Fruit fly (Drosophila melanogaster) whole organism, embryonic: ENCODE results near the gene CG7556.

Source experiments
- Aef1 ChIP-seq: fragments of 200-800 bp; sonication (Bioruptor generic); IDR thresholded peaks from 3 replicates; pipeline ENCODE4 v1.3.6; 2022; ENCODE audit warnings: missing biosample characterization, missing genetic modification characterization
- Atf-2 ChIP-seq: fragments of 200-800 bp; sonication (Bioruptor generic); optimal IDR thresholded peaks from 2 replicates; lab custom pipeline; 2016; ENCODE audit warnings: missing biosample characterization, missing genetic modification characterization
- CG11560 ChIP-seq: fragments of 200-800 bp; sonication (Bioruptor generic); IDR thresholded peaks from 3 replicates; pipeline ENCODE4 v1.3.6; 2022; ENCODE audit warnings: missing biosample characterization, missing genetic modification characterization
- CG12219 ChIP-seq: fragments of 200-800 bp; sonication (Bioruptor generic); optimal IDR thresholded peaks from 3 replicates; lab custom pipeline; 2018; ENCODE audit warnings: missing biosample characterization, mild to moderate bottlenecking, missing genetic modification characterization
- CG12299 ChIP-seq: fragments of 200-800 bp; sonication (Bioruptor generic); optimal IDR thresholded peaks from 2 replicates; lab custom pipeline; 2018; ENCODE audit warnings: missing biosample characterization, mild to moderate bottlenecking, missing genetic modification characterization
- CG14441 ChIP-seq: fragments of 200-800 bp; sonication (Bioruptor generic); IDR thresholded peaks from 2 replicates; pipeline ENCODE4 v1.3.6; 2022; ENCODE audit warnings: missing biosample characterization, missing genetic modification characterization
- CG2202 ChIP-seq: fragments of 200-800 bp; sonication (Bioruptor generic); optimal IDR thresholded peaks from 2 replicates; lab custom pipeline; 2018; ENCODE audit warnings: missing biosample characterization, mild to moderate bottlenecking, missing genetic modification characterization
- CG2875 ChIP-seq: fragments of 200-800 bp; sonication (Bioruptor generic); optimal IDR thresholded peaks from 2 replicates; lab custom pipeline; 2017; ENCODE audit warnings: missing biosample characterization, mild to moderate bottlenecking, missing genetic modification characterization, missing genetic modification reagents
- CG32767 ChIP-seq: fragments of 200-800 bp; sonication (Bioruptor generic); IDR thresholded peaks from 2 replicates; pipeline ENCODE4 v1.3.6; 2022; ENCODE audit warnings: missing biosample characterization, missing genetic modification characterization
- CG4282 ChIP-seq: fragments of 200-800 bp; sonication (Bioruptor generic); optimal IDR thresholded peaks from 2 replicates; lab custom pipeline; 2016; ENCODE audit warnings: missing biosample characterization, missing genetic modification characterization
- CG4404 ChIP-seq: fragments of 200-800 bp; sonication (Bioruptor generic); IDR thresholded peaks from 2 replicates; pipeline ENCODE4 v1.3.6; 2022; ENCODE audit warnings: missing biosample characterization, missing genetic modification characterization
- CG6254 ChIP-seq: fragments of 200-800 bp; sonication (Bioruptor generic); optimal IDR thresholded peaks from 3 replicates; lab custom pipeline; 2017; ENCODE audit warnings: mild to moderate bottlenecking, missing biosample characterization, missing genetic modification reagents, missing genetic modification characterization
- CG7556 ChIP-seq: fragments of 200-800 bp; sonication (Bioruptor generic); optimal IDR thresholded peaks from 2 replicates; lab custom pipeline; 2017; ENCODE audit warnings: missing biosample characterization, mild to moderate bottlenecking, missing genetic modification characterization
- Dfd ChIP-seq, 2 experiments: fragments of >200 bp; optimal IDR thresholded peaks; 2 replicates each; lab custom pipeline; 2017; ENCODE audit warnings: missing biosample characterization in 2 of 2, missing genetic modification characterization in 2 of 2
- Dip3 ChIP-seq: fragments of 200-800 bp; sonication (Bioruptor generic); optimal IDR thresholded peaks from 3 replicates; lab custom pipeline; 2016; ENCODE audit warnings: missing biosample characterization, missing genetic modification characterization
- Dll ChIP-seq: fragments of 200-800 bp; sonication (Bioruptor generic); IDR thresholded peaks from 4 replicates; pipeline ENCODE4 v1.3.6; 2022; ENCODE audit warnings: missing biosample characterization, missing genetic modification characterization; ENCODE audit not compliant: partially characterized antibody
- Eip74EF ChIP-seq, 2 experiments: fragments of 200-800 bp in 1 of 2; fragments of >200 bp in 1 of 2; sonication (Bioruptor generic) in 1 of 2; optimal IDR thresholded peaks; 2 replicates each; lab custom pipeline; 2017 to 2019; ENCODE audit warnings: missing biosample characterization in 2 of 2, missing genetic modification characterization in 2 of 2, mild to moderate bottlenecking in 1 of 2, moderate library complexity in 1 of 2
- Ets65A ChIP-seq: fragments of 200-800 bp; sonication (Bioruptor generic); peaks from one replicate; lab custom pipeline; 2016; ENCODE audit warnings: missing biosample characterization, missing genetic modification characterization
- Fer3 ChIP-seq: fragments of 200-800 bp; sonication (Bioruptor generic); optimal IDR thresholded peaks from 2 replicates; lab custom pipeline; 2018; ENCODE audit warnings: missing biosample characterization, mild to moderate bottlenecking, missing genetic modification characterization, moderate library complexity
- Hmr ChIP-seq: fragments of 200-800 bp; sonication (Bioruptor generic); optimal IDR thresholded peaks from 3 replicates; lab custom pipeline; 2017; ENCODE audit warnings: mild to moderate bottlenecking, missing biosample characterization, missing genetic modification reagents, missing genetic modification characterization
- Hr3 ChIP-seq: fragments of 200-800 bp; sonication (Bioruptor generic); optimal IDR thresholded peaks from 3 replicates; lab custom pipeline; 2016; ENCODE audit warnings: missing biosample characterization, missing genetic modification characterization
- Hr51 ChIP-seq, 2 experiments: fragments of 200-800 bp; sonication (Bioruptor generic); optimal IDR thresholded peaks; 2 replicates in 1 of 2; 3 replicates in 1 of 2; lab custom pipeline; 2016 to 2018; ENCODE audit warnings: missing biosample characterization in 2 of 2, missing genetic modification characterization in 2 of 2, mild to moderate bottlenecking in 1 of 2, moderate library complexity in 1 of 2
- Lhr ChIP-seq: fragments of 200-800 bp; sonication (Bioruptor generic); optimal IDR thresholded peaks from 3 replicates; lab custom pipeline; 2017; ENCODE audit warnings: mild to moderate bottlenecking, missing biosample characterization, missing genetic modification reagents, missing genetic modification characterization
- Med ChIP-seq: fragments of 200-800 bp; sonication (Bioruptor generic); peaks from one replicate; lab custom pipeline; 2016; ENCODE audit warnings: missing biosample characterization, missing genetic modification characterization, mild to moderate bottlenecking, inconsistent platforms, moderate library complexity
- Rx ChIP-seq: fragments of 200-800 bp; sonication (Bioruptor generic); IDR thresholded peaks from 2 replicates; pipeline ENCODE4 v1.3.6; 2022; ENCODE audit warnings: missing biosample characterization, missing genetic modification characterization
- Six4 ChIP-seq: fragments of 200-800 bp; sonication (Bioruptor generic); optimal IDR thresholded peaks from 2 replicates; lab custom pipeline; 2016; ENCODE audit warnings: missing biosample characterization, missing genetic modification characterization
- Sox102F ChIP-seq: fragments of 200-800 bp; sonication (Bioruptor generic); optimal IDR thresholded peaks from 2 replicates; lab custom pipeline; 2018; ENCODE audit warnings: missing biosample characterization, mild to moderate bottlenecking, missing genetic modification characterization, moderate library complexity
- Trl ChIP-seq, 3 experiments: fragments of >200 bp in 2 of 3; fragments of 200-800 bp in 1 of 3; sonication (Bioruptor generic) in 1 of 3; optimal IDR thresholded peaks; 2 replicates in 1 of 3; 3 replicates in 2 of 3; lab custom pipeline; 2016 to 2017; ENCODE audit warnings: missing biosample characterization in 1 of 3, missing genetic modification characterization in 1 of 3
- Xrp1 ChIP-seq: fragments of 200-800 bp; sonication (Bioruptor generic); IDR thresholded peaks from 2 replicates; pipeline ENCODE4 v1.3.6; 2022; ENCODE audit warnings: missing biosample characterization, missing genetic modification characterization
- ato ChIP-seq: fragments of 200-800 bp; sonication (Bioruptor generic); IDR thresholded peaks from 2 replicates; pipeline ENCODE4 v1.3.6; 2022; ENCODE audit warnings: missing biosample characterization, missing genetic modification characterization; ENCODE audit not compliant: partially characterized antibody
- bbx ChIP-seq: fragments of 200-800 bp; sonication (Bioruptor generic); IDR thresholded peaks from 2 replicates; pipeline ENCODE4 v1.3.6; 2022; ENCODE audit warnings: missing biosample characterization, missing genetic modification characterization; ENCODE audit not compliant: partially characterized antibody
- cato ChIP-seq: fragments of 200-800 bp; sonication (Bioruptor generic); optimal IDR thresholded peaks from 2 replicates; lab custom pipeline; 2016; ENCODE audit warnings: missing biosample characterization, missing genetic modification characterization, borderline replicate concordance
- chm ChIP-seq: fragments of 200-800 bp; sonication (Bioruptor generic); IDR thresholded peaks from 2 replicates; pipeline ENCODE4 v1.3.6; 2022; ENCODE audit warnings: missing biosample characterization, missing genetic modification characterization
- dmrt99B ChIP-seq: fragments of 200-800 bp; sonication (Bioruptor generic); optimal IDR thresholded peaks from 2 replicates; lab custom pipeline; 2018; ENCODE audit warnings: missing biosample characterization, mild to moderate bottlenecking, missing genetic modification characterization, moderate library complexity
- dysf ChIP-seq: fragments of 200-800 bp; sonication (Bioruptor generic); IDR thresholded peaks from 3 replicates; pipeline ENCODE4 v1.3.6; 2022; ENCODE audit warnings: missing biosample characterization, missing genetic modification characterization
- eve ChIP-seq, 2 experiments: fragments of >200 bp; optimal IDR thresholded peaks; 2 replicates each; lab custom pipeline; 2017; ENCODE audit warnings: missing biosample characterization in 2 of 2, missing genetic modification characterization in 2 of 2
- exex ChIP-seq: fragments of 200-800 bp; sonication (Bioruptor generic); optimal IDR thresholded peaks from 4 replicates; lab custom pipeline; 2018; ENCODE audit warnings: missing biosample characterization, mild to moderate bottlenecking, missing genetic modification characterization, moderate library complexity
- eyg ChIP-seq: fragments of 200-800 bp; sonication (Bioruptor generic); optimal IDR thresholded peaks from 3 replicates; lab custom pipeline; 2016; ENCODE audit warnings: missing biosample characterization, missing genetic modification characterization
- hb ChIP-seq: fragments of 200-800 bp; sonication (Bioruptor generic); IDR thresholded peaks from 3 replicates; pipeline ENCODE4 v1.3.6; 2022; ENCODE audit warnings: missing biosample characterization, missing genetic modification characterization; ENCODE audit not compliant: partially characterized antibody
- jing ChIP-seq: fragments of 200-800 bp; sonication (Bioruptor generic); optimal IDR thresholded peaks from 2 replicates; lab custom pipeline; 2018; ENCODE audit warnings: missing biosample characterization, mild to moderate bottlenecking, missing genetic modification characterization
- klu ChIP-seq: fragments of 200-800 bp; sonication (Bioruptor generic); IDR thresholded peaks from 2 replicates; pipeline ENCODE4 v1.3.6; 2022; ENCODE audit warnings: missing biosample characterization, missing genetic modification characterization
- lab ChIP-seq: fragments of 200-800 bp; sonication (Bioruptor generic); optimal IDR thresholded peaks from 3 replicates; lab custom pipeline; 2017; ENCODE audit warnings: missing biosample characterization, missing genetic modification characterization, mild to moderate bottlenecking, moderate library complexity, missing genetic modification reagents
- pfk ChIP-seq: fragments of 200-800 bp; sonication (Bioruptor generic); optimal IDR thresholded peaks from 2 replicates; lab custom pipeline; 2018; ENCODE audit warnings: missing biosample characterization, mild to moderate bottlenecking, missing genetic modification characterization, moderate library complexity
- repo ChIP-seq: fragments of 200-800 bp; sonication (Bioruptor generic); optimal IDR thresholded peaks from 2 replicates; lab custom pipeline; 2016; ENCODE audit warnings: missing biosample characterization, missing genetic modification characterization
- sens ChIP-seq: fragments of 200-800 bp; sonication (Bioruptor generic); peaks from one replicate; lab custom pipeline; 2016; ENCODE audit warnings: missing biosample characterization, missing genetic modification characterization
- tgo ChIP-seq: fragments of 200-800 bp; sonication (Bioruptor generic); IDR thresholded peaks from 3 replicates; pipeline ENCODE4 v1.3.6; 2022; ENCODE audit warnings: missing biosample characterization, missing genetic modification characterization
- trem ChIP-seq: fragments of 200-800 bp; optimal IDR thresholded peaks from 3 replicates; lab custom pipeline; 2019; ENCODE audit warnings: missing biosample characterization, mild to moderate bottlenecking, missing genetic modification characterization, moderate library complexity
- wor ChIP-seq: fragments of 200-800 bp; sonication (Bioruptor generic); IDR thresholded peaks from 2 replicates; pipeline ENCODE4 v1.3.6; 2022; ENCODE audit warnings: missing biosample characterization, missing genetic modification characterization

Gene CG7556

dm6 chrX:19144785-19145422 is 34.7 kb downstream of the CG7556 start (continued):
- no peak for TF ChIP-seq Dll (GFP tag; lab: Robert Waterston, UW)
- peak in 1 of 2 experiments; percentile 14 for TF ChIP-seq Eip74EF (GFP tag; optimal IDR thresholded peaks at IDR 0.05; lab: Kevin White, UChicago)
- TF ChIP-seq Xrp1 (GFP tag; lab: Robert Waterston, UW) = no peak
- peak; percentile 47 for TF ChIP-seq dmrt99B (tag; lab: Kevin White, UChicago)
- no peak for TF ChIP-seq CG4282 (GFP tag; lab: Kevin White, UChicago)
- TF ChIP-seq CG2202 (tag; lab: Kevin White, UChicago) = no peak
- no peak for TF ChIP-seq ato (GFP tag; lab: Robert Waterston, UW)
- peak; percentile 81 for TF ChIP-seq Ets65A (GFP tag; lab: Kevin White, UChicago)
- TF ChIP-seq Rx (GFP tag; lab: Robert Waterston, UW) = no peak
- peak; percentile 51; the same call in 1 of the 3 replicates for TF ChIP-seq dysf (GFP tag; lab: Robert Waterston, UW)
- no peak for TF ChIP-seq Hmr (GFP tag; lab: Kevin White, UChicago)
- TF ChIP-seq Dfd (GFP tag; optimal IDR thresholded peaks at IDR 0.05; lab: Kevin White, UChicago) = no peak
- TF ChIP-seq wor (GFP tag; lab: Robert Waterston, UW) = no peak
- TF ChIP-seq pfk = no peak
- TF ChIP-seq Dip3 (GFP tag; lab: Kevin White, UChicago) = no peak
- TF ChIP-seq klu (GFP tag; lab: Robert Waterston, UW) = no peak
- TF ChIP-seq Six4 (GFP tag; lab: Kevin White, UChicago) = no peak
- no peak for TF ChIP-seq CG14441 (GFP tag; lab: Robert Waterston, UW)
- peak; percentile 1 for TF ChIP-seq CG7556 (GFP tag; lab: Kevin White, UChicago)
- no peak for TF ChIP-seq CG11560
- no peak for TF ChIP-seq trem (tag; lab: Kevin White, UChicago)
- TF ChIP-seq Hr3 (GFP tag; lab: Kevin White, UChicago) = no peak
- TF ChIP-seq Fer3 (tag; lab: Kevin White, UChicago) = no peak
- no peak for TF ChIP-seq lab (GFP tag; lab: Kevin White, UChicago)
- no peak for TF ChIP-seq Lhr
- no peak for TF ChIP-seq Aef1 (GFP tag; lab: Robert Waterston, UW)
- TF ChIP-seq tgo (GFP tag; lab: Robert Waterston, UW) = no peak
- TF ChIP-seq jing = no peak

- TF ChIP-seq Atf-2 (GFP tag; lab: Kevin White, UChicago) (no peak), CG4404 (no peak), eyg (GFP tag; lab: Kevin White, UChicago) (no peak), bbx (no peak), Med (peak; percentile 24), sens (GFP tag; lab: Kevin White, UChicago) (peak; percentile 26)
Measured at dm6 chrX:19135768-19136167, 43.9 kb downstream of the CG7556 start, which contains the start of gene Obp18a. Gene Obp18a (minus strand): TSS chrX:19135868.

dm6 chrX:19127216-19127615 is 52.4 kb downstream of the CG7556 start, which contains the start of gene tgy:
Gene tgy (minus strand): TSS chrX:19127316.
- TF ChIP-seq cato (GFP tag; lab: Kevin White, UChicago) = no peak
- no peak for TF ChIP-seq CG6254
- no peak for TF ChIP-seq CG2875 (GFP tag; lab: Kevin White, UChicago)
- TF ChIP-seq eve (GFP tag; optimal IDR thresholded peaks at IDR 0.05; lab: Kevin White, UChicago) = no peak
- peak; percentile 31 for TF ChIP-seq exex (tag; lab: Kevin White, UChicago)
- TF ChIP-seq chm (GFP tag; lab: Robert Waterston, UW) = no peak
- no peak for TF ChIP-seq hb (GFP tag; lab: Robert Waterston, UW)
- no peak for TF ChIP-seq CG12299
- no peak for TF ChIP-seq CG32767
- TF ChIP-seq Fer3 (tag; lab: Kevin White, UChicago) = no peak
- TF ChIP-seq Sox102F (GFP tag; lab: Kevin White, UChicago) = no peak
- no peak for TF ChIP-seq repo (GFP tag; lab: Kevin White, UChicago)
- TF ChIP-seq Trl (optimal IDR thresholded peaks at IDR 0.05; lab: Kevin White, UChicago) = peak in 1 of 2 experiments; percentile 22
- no peak for TF ChIP-seq Trl (GFP tag; optimal IDR thresholded peaks at IDR 0.05; lab: Kevin White, UChicago)
- no peak for TF ChIP-seq CG12219 (GFP tag; lab: Kevin White, UChicago)
- no peak for TF ChIP-seq Hr51 (GFP tag; optimal IDR thresholded peaks at IDR 0.05; lab: Kevin White, UChicago)
